Fruit fly (Drosophila melanogaster): ENCODE measurements around the gene CG42762.
A peak's percentile ranks its signal among the peaks of the same experiment; 100 is the strongest.

The CG42762 gene

dm6 chr2L:8126849-8127602 lies 16.8 kb downstream of the CG42762 start, which contains the start of the genes CG12375 and CG8668 (continued):
- TF ChIP-seq CG2116 (GFP tag; optimal IDR thresholded peaks at IDR 0.05) (peak; percentile 93), Fer1 (GFP tag; optimal IDR thresholded peaks at IDR 0.05) (peak; percentile 5), ranshi (GFP tag; IDR thresholded peaks at IDR 0.05) (peak; percentile 74; the same call in 1 of the 2 replicates), so (GFP tag; IDR thresholded peaks at IDR 0.05) (no peak), CG14860 (GFP tag; IDR thresholded peaks at IDR 0.05; ENCODE audit: partially characterized antibody) (peak; percentile 58; the same call in 2 of the 3 replicates), CG7357 (GFP tag; IDR thresholded peaks at IDR 0.05) (no peak), wor (GFP tag; IDR thresholded peaks at IDR 0.05) (no peak), mld (GFP tag; IDR thresholded peaks at IDR 0.05; ENCODE audit: partially characterized antibody) (peak; percentile 57; the same call in 2 of the 3 replicates), klu (GFP tag; IDR thresholded peaks at IDR 0.05) (no peak), BEAF-32 (GFP tag; optimal IDR thresholded peaks at IDR 0.05) (peak; percentile 80), dan (GFP tag; IDR thresholded peaks at IDR 0.05) (no peak), tgo (GFP tag; IDR thresholded peaks at IDR 0.05) (no peak), CoRest (tag; optimal IDR thresholded peaks at IDR 0.05) (no peak), fd3F (GFP tag; optimal IDR thresholded peaks at IDR 0.05) (no peak), Elba2 (GFP tag; optimal IDR thresholded peaks at IDR 0.05) (no peak), Bgb (GFP tag; IDR thresholded peaks at IDR 0.05; ENCODE audit: partially characterized antibody) (peak; percentile 87), CG16815 (GFP tag; optimal IDR thresholded peaks at IDR 0.05) (no peak), Fer2 (tag; optimal IDR thresholded peaks at IDR 0.05) (no peak), CG12299 (tag; optimal IDR thresholded peaks at IDR 0.05) (no peak), CG14710 (tag; optimal IDR thresholded peaks at IDR 0.05) (peak; percentile 40), disco-r (GFP tag; optimal IDR thresholded peaks at IDR 0.05) (no peak), CG10267 (tag; optimal IDR thresholded peaks at IDR 0.05) (peak; percentile 37), schlank (tag; optimal IDR thresholded peaks at IDR 0.05) (no peak), Atf6 (GFP tag; IDR thresholded peaks at IDR 0.05) (no peak), CG8359 (GFP tag; optimal IDR thresholded peaks at IDR 0.05; ENCODE audit: borderline replicate concordance) (no peak), Hr39 (optimal IDR thresholded peaks at IDR 0.05) (no peak), crp (GFP tag; optimal IDR thresholded peaks at IDR 0.05) (peak in 1 of 2 experiments; percentile 80), pnt (GFP tag; optimal IDR thresholded peaks at IDR 0.05) (no peak), CG34224 (GFP tag; IDR thresholded peaks at IDR 0.05; ENCODE audit: partially characterized antibody) (peak; percentile 85), CG14014 (GFP tag; IDR thresholded peaks at IDR 0.05) (0 out of 2 replicates have a peak, but pooled peaks have one; percentile 6), CG14965 (GFP tag; optimal IDR thresholded peaks at IDR 0.05; ENCODE audit: borderline replicate concordance) (no peak), CG8944 (GFP tag; optimal IDR thresholded peaks at IDR 0.05) (no peak), CG12659 (GFP tag; optimal IDR thresholded peaks at IDR 0.05) (peak; percentile 62), CG17385 (GFP tag; optimal IDR thresholded peaks at IDR 0.05) (no peak), gsb (GFP tag; IDR thresholded peaks at IDR 0.05) (no peak), Oli (tag; optimal IDR thresholded peaks at IDR 0.05) (no peak), CG14050 (GFP tag; IDR thresholded peaks at IDR 0.05) (no peak), dmrt99B (tag; optimal IDR thresholded peaks at IDR 0.05) (no peak), CG2875 (GFP tag; optimal IDR thresholded peaks at IDR 0.05) (no peak), Eip74EF (GFP tag; optimal IDR thresholded peaks at IDR 0.05) (peak in 1 of 2 experiments; percentile 15), CG32532 (GFP tag; IDR thresholded peaks at IDR 0.05) (no peak), sima (GFP tag; optimal IDR thresholded peaks at IDR 0.05) (no peak), CrebB (tag; optimal IDR thresholded peaks at IDR 0.05) (no peak), Dad (GFP tag; optimal IDR thresholded peaks at IDR 0.05) (no peak), trem (tag; optimal IDR thresholded peaks at IDR 0.05) (peak; percentile 35), CG34422 (GFP tag; IDR thresholded peaks at IDR 0.05) (peak; percentile 24; the same call in 1 of the 3 replicates), sna (GFP tag; IDR thresholded peaks at IDR 0.05; ENCODE audit: partially characterized antibody) (peak; percentile 74; the same call in 1 of the 2 replicates), CG3163 (GFP tag; optimal IDR thresholded peaks at IDR 0.05) (no peak)
